Fruit fly (Drosophila melanogaster): ENCODE results near the gene Epg5.

Epg5 gene

dm6 chr3R:18788365-18789147 is 29.9 kb upstream of the Epg5 start (continued):
- TF ChIP-seq salr (GFP tag; optimal IDR thresholded peaks at IDR 0.05): peak; percentile 71 to 85
- TF ChIP-seq CG8632 (GFP tag; optimal IDR thresholded peaks at IDR 0.05): peak; percentile 71
- TF ChIP-seq CG6808 (GFP tag; optimal IDR thresholded peaks at IDR 0.05): peak; percentile 84
- peak; percentile 80 for TF ChIP-seq OdsH (GFP tag; optimal IDR thresholded peaks at IDR 0.05)
- peak; percentile 79 for TF ChIP-seq Ets21C (GFP tag; optimal IDR thresholded peaks at IDR 0.05)
- peak; percentile 73 for TF ChIP-seq CG34406 (GFP tag; optimal IDR thresholded peaks at IDR 0.05)
- TF ChIP-seq Hr4 (GFP tag; optimal IDR thresholded peaks at IDR 0.05): peak; percentile 74
- TF ChIP-seq CG11762 (GFP tag; optimal IDR thresholded peaks at IDR 0.05; ENCODE audit: insufficient read depth): peak; percentile 78
- TF ChIP-seq CG11902 (GFP tag; optimal IDR thresholded peaks at IDR 0.05): peak; percentile 72
- peak; percentile 72 for TF ChIP-seq CG6854 (GFP tag; optimal IDR thresholded peaks at IDR 0.05)
- TF ChIP-seq CG6276 (GFP tag; optimal IDR thresholded peaks at IDR 0.05): peak; percentile 73
- peak; percentile 86 for TF ChIP-seq Smox (GFP tag; optimal IDR thresholded peaks at IDR 0.05)
- peak; percentile 87 for TF ChIP-seq CG6792 (GFP tag; optimal IDR thresholded peaks at IDR 0.05)
- TF ChIP-seq CG31627 (GFP tag; optimal IDR thresholded peaks at IDR 0.05): peak; percentile 88
- peak; percentile 81 for TF ChIP-seq CG15336 (GFP tag; IDR thresholded peaks at IDR 0.05)
- peak; percentile 70 for TF ChIP-seq CG4318 (GFP tag; optimal IDR thresholded peaks at IDR 0.05)
- TF ChIP-seq Eip75B (GFP tag; optimal IDR thresholded peaks at IDR 0.05): peak; percentile 85

dm6 chr3R:18787237-18787636 is 28.6 kb upstream of the Epg5 start:
- TF ChIP-seq dsx (GFP tag; optimal IDR thresholded peaks at IDR 0.05; ENCODE audit: poor library complexity, severe bottlenecking) (peak; percentile 51), CG1621 (tag; optimal IDR thresholded peaks at IDR 0.05) (no peak), CG9139 (GFP tag; optimal IDR thresholded peaks at IDR 0.05) (no peak), spab (GFP tag; optimal IDR thresholded peaks at IDR 0.05) (peak; percentile 63), acj6 (GFP tag; optimal IDR thresholded peaks at IDR 0.05) (peak; percentile 45), CG6808 (GFP tag; optimal IDR thresholded peaks at IDR 0.05) (peak; percentile 79), lz (GFP tag; optimal IDR thresholded peaks at IDR 0.05) (peak; percentile 30), CG8632 (GFP tag; optimal IDR thresholded peaks at IDR 0.05) (no peak), achi (GFP tag; optimal IDR thresholded peaks at IDR 0.05) (peak; percentile 27), dac (GFP tag; optimal IDR thresholded peaks at IDR 0.05) (no peak), eg (GFP tag; IDR thresholded peaks at IDR 0.05) (peak; percentile 63), CG10669 (GFP tag; optimal IDR thresholded peaks at IDR 0.05) (peak; percentile 72), fkh (GFP tag; optimal IDR thresholded peaks at IDR 0.05) (no peak), CG10631 (GFP tag; optimal IDR thresholded peaks at IDR 0.05) (peak; percentile 45), OdsH (GFP tag; optimal IDR thresholded peaks at IDR 0.05) (peak; percentile 44), CG11902 (GFP tag; optimal IDR thresholded peaks at IDR 0.05) (peak; percentile 49), Eip75B (GFP tag; optimal IDR thresholded peaks at IDR 0.05) (peak; percentile 38), CG6854 (GFP tag; optimal IDR thresholded peaks at IDR 0.05) (peak; percentile 59), CG34406 (GFP tag; optimal IDR thresholded peaks at IDR 0.05) (no peak), Lpt (GFP tag; optimal IDR thresholded peaks at IDR 0.05) (peak; percentile 73), Eip78C (GFP tag) (peak; percentile 88), CG16779 (tag; optimal IDR thresholded peaks at IDR 0.05) (no peak), fd59A (GFP tag; optimal IDR thresholded peaks at IDR 0.05) (no peak), CG11762 (GFP tag; optimal IDR thresholded peaks at IDR 0.05; ENCODE audit: insufficient read depth) (peak; percentile 66), CG6276 (GFP tag; optimal IDR thresholded peaks at IDR 0.05) (peak; percentile 69), Ets96B (tag; optimal IDR thresholded peaks at IDR 0.05) (peak; percentile 81), cyc (GFP tag; optimal IDR thresholded peaks at IDR 0.05) (peak; percentile 85), CG8119 (GFP tag; IDR thresholded peaks at IDR 0.05) (peak; percentile 72), esn (GFP tag; optimal IDR thresholded peaks at IDR 0.05) (peak; percentile 48), Ets21C (GFP tag; optimal IDR thresholded peaks at IDR 0.05) (no peak), CG32006 (GFP tag; optimal IDR thresholded peaks at IDR 0.05) (peak; percentile 46), topi (GFP tag; optimal IDR thresholded peaks at IDR 0.05) (peak; percentile 74), vri (GFP tag; optimal IDR thresholded peaks at IDR 0.05) (no peak), Hr4 (GFP tag; optimal IDR thresholded peaks at IDR 0.05) (peak; percentile 39), Met (GFP tag; optimal IDR thresholded peaks at IDR 0.05) (peak; percentile 54), net (GFP tag; optimal IDR thresholded peaks at IDR 0.05) (no peak), CG3032 (tag; optimal IDR thresholded peaks at IDR 0.05) (peak; percentile 54), Sox14 (GFP tag; optimal IDR thresholded peaks at IDR 0.05) (peak; percentile 19), CG4318 (GFP tag; optimal IDR thresholded peaks at IDR 0.05) (peak; percentile 10), ss (GFP tag; optimal IDR thresholded peaks at IDR 0.05) (no peak), Hr39 (GFP tag; optimal IDR thresholded peaks at IDR 0.05) (peak; percentile 33)
